Worm (Caenorhabditis elegans): Measurements from ENCODE around the gene W04G3.11.

The W04G3.11 gene

DNA sequence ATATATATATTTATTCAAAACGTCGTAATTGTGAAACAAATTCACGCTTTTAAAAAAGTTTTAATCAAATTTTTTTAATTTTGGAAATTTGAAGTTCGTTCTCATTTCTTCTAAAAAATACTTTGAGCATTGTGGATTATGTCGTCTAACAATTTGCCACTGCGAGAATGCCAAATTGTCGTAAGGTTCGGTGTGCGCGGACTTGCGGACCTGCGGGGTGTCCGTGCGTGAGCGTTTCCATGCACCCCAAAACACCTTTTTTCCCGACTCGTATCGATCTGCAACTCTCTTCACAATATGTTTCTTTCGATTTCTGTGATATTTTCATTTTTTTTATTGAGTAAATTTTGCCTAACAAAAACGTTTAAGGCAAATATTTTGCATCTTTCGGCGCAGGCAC, 16.3 kb upstream of the W04G3.11 start:
- TF ChIP-seq F16B12.6 (tag; optimal IDR thresholded peaks at IDR 0.05) (peak; percentile 77), efl-1 (optimal IDR thresholded peaks at IDR 0.05) (no peak), efl-1 (GFP tag; optimal IDR thresholded peaks at IDR 0.05 in 1 of 2) (peak in 1 of 2 experiments; percentile 59), lsy-2 (tag; optimal IDR thresholded peaks at IDR 0.05) (peak in 1 of 2 experiments; percentile 2), Y116A8C.19 (tag; optimal IDR thresholded peaks at IDR 0.05; ENCODE audit: borderline replicate concordance) (no peak), mdl-1 (tag; optimal IDR thresholded peaks at IDR 0.05) (no peak), grh-1 (GFP tag; IDR thresholded peaks at IDR 0.05) (no peak), efl-3 (GFP tag; optimal IDR thresholded peaks at IDR 0.05) (no peak), sup-37 (GFP tag; optimal IDR thresholded peaks at IDR 0.05) (no peak)

DNA sequence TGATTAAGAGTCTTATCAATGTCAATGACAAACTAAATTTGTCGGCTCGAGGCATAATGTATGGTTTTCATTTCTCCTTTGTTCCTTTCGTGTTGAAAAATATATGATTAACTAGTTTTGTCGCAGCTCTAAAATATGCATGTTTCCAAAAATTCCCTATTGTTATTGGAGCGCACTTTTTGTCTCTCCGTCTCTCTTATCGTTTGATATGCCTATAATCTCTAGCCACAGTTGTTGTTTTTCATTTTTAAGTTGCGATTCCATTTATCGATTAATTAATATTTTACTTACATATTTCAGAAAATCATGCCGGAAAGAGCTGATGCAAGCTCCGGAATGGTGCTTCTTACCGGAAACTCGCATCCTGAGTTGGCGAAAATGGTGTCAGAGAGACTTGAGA, 15.6 kb upstream of the W04G3.11 start, which contains the start of gene W04G3.5:
Gene W04G3.5 (plus strand): TSS at position 301 of the 400 bp plus-strand sequence.
- TF ChIP-seq efl-1 (optimal IDR thresholded peaks at IDR 0.05) (no peak), efl-1 (GFP tag; optimal IDR thresholded peaks at IDR 0.05 in 1 of 2) (no peak), sox-4 (tag; optimal IDR thresholded peaks at IDR 0.05) (no peak)

DNA sequence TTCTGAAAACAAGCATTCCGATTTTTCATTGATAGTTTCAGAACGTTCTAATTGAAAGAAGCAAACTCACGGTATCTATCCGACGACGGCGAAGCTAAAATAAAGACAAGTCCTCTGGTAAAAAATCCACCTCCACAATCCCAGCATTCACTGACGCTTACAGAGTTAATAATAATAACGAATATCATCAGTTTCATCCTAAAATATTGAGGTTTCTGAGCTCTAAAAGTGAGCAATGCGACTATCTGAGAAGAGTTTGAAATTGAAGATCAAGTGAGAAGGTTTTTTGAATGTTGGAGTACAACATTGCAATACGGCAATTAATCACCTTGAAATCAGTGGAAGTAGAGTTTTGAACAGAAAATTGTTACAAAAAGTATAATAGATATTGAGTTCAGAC, 12.5 kb upstream of the W04G3.11 start, which contains the start of gene W04G3.12:
Gene W04G3.12 (minus strand): TSS at position 311 of the 400 bp plus-strand sequence.
- TF ChIP-seq unc-62 (GFP tag; optimal IDR thresholded peaks at IDR 0.05) (no peak), tbx-2 (tag; optimal IDR thresholded peaks at IDR 0.05) (no peak), mef-2 (tag; optimal IDR thresholded peaks at IDR 0.05) (no peak), hpl-2 (GFP tag; optimal IDR thresholded peaks at IDR 0.05) (no peak), rnt-1 (tag; optimal IDR thresholded peaks at IDR 0.05) (no peak), F16B12.6 (tag; optimal IDR thresholded peaks at IDR 0.05) (no peak), jun-1 (tag; optimal IDR thresholded peaks at IDR 0.05) (no peak), fkh-8 (tag; optimal IDR thresholded peaks at IDR 0.05) (no peak), pqm-1 (tag; optimal IDR thresholded peaks at IDR 0.05) (no peak), efl-1 (optimal IDR thresholded peaks at IDR 0.05) (no peak), efl-1 (GFP tag; optimal IDR thresholded peaks at IDR 0.05 in 1 of 2) (no peak), nhr-76 (tag; optimal IDR thresholded peaks at IDR 0.05) (no peak), pag-3 (tag; optimal IDR thresholded peaks at IDR 0.05; ENCODE audit: borderline replicate concordance, insufficient read depth) (no peak), elt-3 (tag; optimal IDR thresholded peaks at IDR 0.05) (no peak), fkh-10 (GFP tag; optimal IDR thresholded peaks at IDR 0.05) (no peak), dpl-1 (GFP tag; optimal IDR thresholded peaks at IDR 0.05) (no peak), fkh-4 (tag; optimal IDR thresholded peaks at IDR 0.05; ENCODE audit: borderline replicate concordance) (no peak), mdl-1 (tag; optimal IDR thresholded peaks at IDR 0.05) (no peak), skn-1 (tag; optimal IDR thresholded peaks at IDR 0.05) (no peak), dsc-1 (tag; optimal IDR thresholded peaks at IDR 0.05) (no peak), egl-13 (tag; optimal IDR thresholded peaks at IDR 0.05) (no peak)

DNA sequence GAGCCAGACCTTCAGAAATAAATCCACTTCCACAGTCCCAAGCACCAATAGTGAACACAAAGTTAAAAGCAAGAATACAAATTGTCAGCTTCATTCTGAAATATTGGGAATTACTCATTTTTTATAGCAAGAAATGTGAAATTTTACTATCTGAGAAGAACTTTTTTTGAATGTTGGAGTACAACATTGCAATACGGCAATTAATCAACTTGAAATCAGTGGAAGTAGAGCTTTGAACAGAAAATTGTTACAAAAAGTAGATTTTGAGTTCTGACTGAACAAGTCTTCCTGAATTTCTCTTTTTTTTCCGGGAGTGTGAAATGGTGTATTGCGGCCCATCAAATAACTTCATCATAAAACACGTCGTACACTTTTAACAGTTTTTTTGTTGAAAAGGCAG, 10.8 kb upstream of the W04G3.11 start, which contains the start of gene W04G3.10:
Gene W04G3.10 (minus strand): TSS at position 101 of the 400 bp plus-strand sequence.
- TF ChIP-seq pqm-1 (tag; optimal IDR thresholded peaks at IDR 0.05) = no peak
- no peak for TF ChIP-seq lsy-2 (tag; optimal IDR thresholded peaks at IDR 0.05)
- TF ChIP-seq nhr-85 (tag) = no peak
- TF ChIP-seq nhr-84 (tag; optimal IDR thresholded peaks at IDR 0.05) = no peak
- TF ChIP-seq jun-1 (tag; optimal IDR thresholded peaks at IDR 0.05) = no peak
- no peak for TF ChIP-seq C16A3.4 (tag; optimal IDR thresholded peaks at IDR 0.05)
- TF ChIP-seq ces-1 (GFP tag; optimal IDR thresholded peaks at IDR 0.05) = no peak
- no peak for TF ChIP-seq skn-1 (tag; optimal IDR thresholded peaks at IDR 0.05)
- TF ChIP-seq irx-1 (tag; optimal IDR thresholded peaks at IDR 0.05) = no peak
- TF ChIP-seq unc-98 (GFP tag; IDR thresholded peaks at IDR 0.05) = no peak
- TF ChIP-seq sox-4 (tag; optimal IDR thresholded peaks at IDR 0.05) = no peak
- TF ChIP-seq snu-23 (GFP tag; optimal IDR thresholded peaks at IDR 0.05) = no peak
- no peak for TF ChIP-seq lin-39 (tag; optimal IDR thresholded peaks at IDR 0.05)
- no peak for TF ChIP-seq isw-1 (GFP tag; IDR thresholded peaks at IDR 0.05)
- no peak for TF ChIP-seq vab-15 (tag; optimal IDR thresholded peaks at IDR 0.05)
- no peak for TF ChIP-seq ets-5 (GFP tag; IDR thresholded peaks at IDR 0.05)
- TF ChIP-seq fkh-10 (GFP tag; optimal IDR thresholded peaks at IDR 0.05) = no peak
- no peak for TF ChIP-seq nhr-90 (tag; optimal IDR thresholded peaks at IDR 0.05; ENCODE audit: poor library complexity)

Data from whole organism, L1 larva.